Worm (Caenorhabditis elegans) whole organism, L1 larva: Measurements from ENCODE around the gene sago-1.
A peak's percentile ranks its signal among the peaks of the same experiment; 100 is the strongest.

Experiments
- blmp-1 ChIP-seq: fragments of 150-350 bp; optimal IDR thresholded peaks from 2 replicates; lab custom pipeline; 2014; ENCODE audit warnings: missing biosample characterization, missing genetic modification characterization
- ceh-8 ChIP-seq: fragments of 200-800 bp; sonication (Bioruptor generic); optimal IDR thresholded peaks from 2 replicates; lab custom pipeline; 2018; ENCODE audit warnings: mild to moderate bottlenecking, missing genetic modification characterization, moderate library complexity, missing compliant biosample characterization
- ceh-88 ChIP-seq: fragments of 200-800 bp; sonication (Bioruptor generic); IDR thresholded peaks from 2 replicates; pipeline ENCODE4 v1.3.6; 2022; ENCODE audit warnings: missing genetic modification characterization, missing compliant biosample characterization
- ceh-90 ChIP-seq: sonication (generic microtip); optimal IDR thresholded peaks from 2 replicates; lab custom pipeline; 2016; ENCODE audit warnings: missing genetic modification characterization, missing compliant biosample characterization
- dpl-1 ChIP-seq, 3 experiments: fragments of 150-350 bp in 2 of 3; sonication (generic microtip) in 1 of 3; optimal IDR thresholded peaks; 2 replicates each; lab custom pipeline; 2014 to 2017; ENCODE audit warnings: missing biosample characterization in 3 of 3, missing genetic modification characterization in 3 of 3, missing genetic modification reagents in 3 of 3
- efl-1 ChIP-seq, 4 experiments: fragments of 150-350 bp; optimal IDR thresholded peaks in 3 of 4; peaks in 1 of 4; 1 replicate in 1 of 4; 2 replicates in 3 of 4; lab custom pipeline; 2014; ENCODE audit warnings: missing biosample characterization in 2 of 4, missing genetic modification characterization in 2 of 4, missing genetic modification reagents in 2 of 4
- egl-13 ChIP-seq: sonication (generic microtip); optimal IDR thresholded peaks from 2 replicates; lab custom pipeline; 2016; ENCODE audit warnings: missing genotype, missing genetic modification reagents, missing genetic modification characterization, missing compliant biosample characterization
- elt-2 ChIP-seq: sonication (generic microtip); optimal IDR thresholded peaks from 2 replicates; lab custom pipeline; 2016; ENCODE audit warnings: missing genetic modification characterization, mild to moderate bottlenecking, inconsistent platforms, missing compliant biosample characterization, missing genetic modification reagents
- elt-3 ChIP-seq, 6 experiments: fragments of 150-350 bp in 1 of 6; sonication (generic microtip); optimal IDR thresholded peaks; 2 replicates each; lab custom pipeline; 2017 to 2018; ENCODE audit warnings: missing biosample characterization in 6 of 6, missing genetic modification characterization in 6 of 6, inconsistent platforms in 1 of 6
- ets-5 ChIP-seq: fragments of 200-800 bp; sonication (Bioruptor generic); IDR thresholded peaks from 2 replicates; pipeline ENCODE4 v1.3.6; 2022; ENCODE audit warnings: missing genetic modification characterization, missing compliant biosample characterization
- grh-1 ChIP-seq: fragments of 200-800 bp; sonication (Bioruptor generic); IDR thresholded peaks from 2 replicates; pipeline ENCODE4 v1.3.6; 2022; ENCODE audit warnings: missing genetic modification reagents, missing genetic modification characterization, missing compliant biosample characterization
- lin-13 ChIP-seq: fragments of 150-350 bp; optimal IDR thresholded peaks from 2 replicates; lab custom pipeline; 2014; ENCODE audit warnings: missing biosample characterization, missing genetic modification reagents, missing genetic modification characterization
- lin-14 ChIP-seq: fragments of 200-800 bp; sonication (Bioruptor generic); optimal IDR thresholded peaks from 2 replicates; lab custom pipeline; 2018; ENCODE audit warnings: mild to moderate bottlenecking, missing genetic modification characterization, moderate library complexity, missing compliant biosample characterization
- lin-35 ChIP-seq, 2 experiments: fragments of 150-350 bp; optimal IDR thresholded peaks; 2 replicates each; lab custom pipeline; 2014; ENCODE audit warnings: missing biosample characterization in 2 of 2, missing genetic modification characterization in 2 of 2, missing genetic modification reagents in 2 of 2
- lsy-2 ChIP-seq, 2 experiments: fragments of 150-350 bp; optimal IDR thresholded peaks; 2 replicates each; lab custom pipeline; 2014; ENCODE audit warnings: missing biosample characterization in 2 of 2, missing genetic modification characterization in 2 of 2
- mdl-1 ChIP-seq, 2 experiments: fragments of 150-350 bp; optimal IDR thresholded peaks; 2 replicates each; lab custom pipeline; 2014 to 2017; ENCODE audit warnings: missing biosample characterization in 2 of 2, missing genetic modification characterization in 2 of 2, inconsistent platforms in 1 of 2
- mef-2 ChIP-seq: fragments of 150-350 bp; optimal IDR thresholded peaks from 2 replicates; lab custom pipeline; 2014; ENCODE audit warnings: missing biosample characterization, missing genetic modification characterization
- mep-1 ChIP-seq: fragments of 150-350 bp; optimal IDR thresholded peaks from 2 replicates; lab custom pipeline; 2014; ENCODE audit warnings: missing biosample characterization, missing genetic modification characterization
- nhr-19 ChIP-seq: fragments of 200-800 bp; sonication (Bioruptor generic); conservative IDR thresholded peaks from 2 replicates; pipeline ENCODE4 v1.3.6; 2022; ENCODE audit warnings: missing genetic modification characterization, missing compliant biosample characterization
- nhr-20 ChIP-seq: sonication (generic microtip); optimal IDR thresholded peaks from 2 replicates; lab custom pipeline; 2016; ENCODE audit warnings: mild to moderate bottlenecking, missing genetic modification characterization, missing compliant biosample characterization
- nhr-47 ChIP-seq: sonication (generic microtip); optimal IDR thresholded peaks from 2 replicates; lab custom pipeline; 2016; ENCODE audit warnings: mild to moderate bottlenecking, missing genetic modification characterization, moderate library complexity, missing compliant biosample characterization
- nhr-71 ChIP-seq: sonication (generic microtip); optimal IDR thresholded peaks from 2 replicates; lab custom pipeline; 2016; ENCODE audit warnings: mild to moderate bottlenecking, missing genetic modification characterization, moderate library complexity, missing compliant biosample characterization
- nhr-85 ChIP-seq: sonication (generic microtip); peaks from one replicate; lab custom pipeline; 2016; ENCODE audit warnings: missing genetic modification characterization, inconsistent platforms, missing compliant biosample characterization
- nhr-90 ChIP-seq: sonication (generic microtip); optimal IDR thresholded peaks from 2 replicates; lab custom pipeline; 2016; ENCODE audit warnings: mild to moderate bottlenecking, missing genetic modification characterization, missing compliant biosample characterization; ENCODE audit not compliant: poor library complexity
- snu-23 ChIP-seq: sonication (generic microtip); optimal IDR thresholded peaks from 2 replicates; lab custom pipeline; 2016; ENCODE audit warnings: missing genetic modification characterization, missing compliant biosample characterization
- sox-4 ChIP-seq: sonication (generic microtip); optimal IDR thresholded peaks from 2 replicates; lab custom pipeline; 2016; ENCODE audit warnings: missing genetic modification characterization, missing compliant biosample characterization
- sup-37 ChIP-seq: fragments of 200-800 bp; sonication (Bioruptor generic); optimal IDR thresholded peaks from 2 replicates; lab custom pipeline; 2018; ENCODE audit warnings: mild to moderate bottlenecking, missing genetic modification characterization, missing compliant biosample characterization
- tbx-2 ChIP-seq: sonication (generic microtip); optimal IDR thresholded peaks from 2 replicates; lab custom pipeline; 2016; ENCODE audit warnings: missing genetic modification characterization, missing compliant biosample characterization
- unc-30 ChIP-seq: sonication (generic microtip); optimal IDR thresholded peaks from 2 replicates; lab custom pipeline; 2017; ENCODE audit warnings: missing biosample characterization, missing genetic modification characterization
- zip-4 ChIP-seq: fragments of 200-800 bp; sonication (Bioruptor generic); optimal IDR thresholded peaks from 2 replicates; lab custom pipeline; 2018; ENCODE audit warnings: mild to moderate bottlenecking, missing genetic modification characterization, moderate library complexity, missing compliant biosample characterization

sago-1 gene

ce11 chrV:6321280-6321679, 17.7 kb downstream of the sago-1 start:
- TF ChIP-seq zip-4 (GFP tag; lab: Kevin White, UChicago): no peak
- TF ChIP-seq nhr-85: no peak
- TF ChIP-seq elt-3 (tag; optimal IDR thresholded peaks at IDR 0.05; lab: Kevin White, UChicago): peak in 1 of 6 experiments; percentile 22

- TF ChIP-seq blmp-1 (tag; lab: Kevin White, UChicago) (peak; percentile 53), nhr-71 (tag; lab: Kevin White, UChicago) (peak; percentile 28), mef-2 (tag; lab: Kevin White, UChicago) (no peak), sup-37 (GFP tag; lab: Kevin White, UChicago) (no peak), ceh-88 (no peak), lin-14 (GFP tag; lab: Kevin White, UChicago) (peak; percentile 33), dpl-1 (GFP tag; optimal IDR thresholded peaks at IDR 0.05; lab: Kevin White, UChicago) (no peak), snu-23 (GFP tag; lab: Kevin White, UChicago) (peak; percentile 39), nhr-20 (tag; lab: Kevin White, UChicago) (peak; percentile 59), nhr-85 (peak; percentile 78), grh-1 (GFP tag; lab: Robert Waterston, UW) (peak; percentile 64; the same call in 1 of the 2 replicates)
Observed at ce11 chrV:6321733-6322198, 18.2 kb downstream of the sago-1 start, which contains the start of gene T28C12.15. T28C12.15 (minus strand) TSS chrV:6321783.

- peak; percentile 22 for TF ChIP-seq nhr-47 (tag; lab: Kevin White, UChicago)
- TF ChIP-seq elt-2 (tag; lab: Kevin White, UChicago): no peak
- no peak for TF ChIP-seq ets-5 (GFP tag; lab: Robert Waterston, UW)
- TF ChIP-seq egl-13 (tag; lab: Kevin White, UChicago): no peak
- peak; percentile 71 for TF ChIP-seq blmp-1 (tag; lab: Kevin White, UChicago)
- TF ChIP-seq nhr-71 (tag; lab: Kevin White, UChicago): peak; percentile 80
- TF ChIP-seq nhr-20 (tag; lab: Kevin White, UChicago): peak; percentile 89
- peak; percentile 0 to 17 for TF ChIP-seq lsy-2 (tag; optimal IDR thresholded peaks at IDR 0.05; lab: Kevin White, UChicago)
- TF ChIP-seq ceh-8 (GFP tag; lab: Kevin White, UChicago): no peak
- TF ChIP-seq sox-4: no peak
- TF ChIP-seq mdl-1 (tag; optimal IDR thresholded peaks at IDR 0.05; lab: Kevin White, UChicago): peak in 1 of 2 experiments; percentile 12
- peak; percentile 40 for TF ChIP-seq tbx-2 (tag; lab: Kevin White, UChicago)
- no peak for TF ChIP-seq mef-2 (tag; lab: Kevin White, UChicago)
- TF ChIP-seq ceh-90 (tag; lab: Kevin White, UChicago): no peak
- peak; percentile 66 for TF ChIP-seq snu-23 (GFP tag; lab: Kevin White, UChicago)
- TF ChIP-seq nhr-19: peak; percentile 36; the same call in 1 of the 2 replicates
- TF ChIP-seq dpl-1 (GFP tag; optimal IDR thresholded peaks at IDR 0.05; lab: Kevin White, UChicago): peak in 1 of 3 experiments; percentile 22
- TF ChIP-seq lin-13: peak; percentile 6
- TF ChIP-seq unc-30: no peak
- peak; percentile 64 for TF ChIP-seq mep-1
- TF ChIP-seq lin-14 (GFP tag; lab: Kevin White, UChicago): peak; percentile 82
- TF ChIP-seq nhr-85: peak; percentile 96
- TF ChIP-seq lin-35 (GFP tag; optimal IDR thresholded peaks at IDR 0.05; lab: Kevin White, UChicago): peak in 1 of 2 experiments; percentile 65
- peak; percentile 47 for TF ChIP-seq grh-1 (GFP tag; lab: Robert Waterston, UW)
- TF ChIP-seq elt-3 (tag; optimal IDR thresholded peaks at IDR 0.05; lab: Kevin White, UChicago): peak in 5 of 6 experiments; percentile 14 to 69 (median 56)
Observed at ce11 chrV:6322749-6323367, 19.3 kb downstream of the sago-1 start.

- peak; percentile 24 for TF ChIP-seq blmp-1 (tag; lab: Kevin White, UChicago)
- TF ChIP-seq efl-1 (optimal IDR thresholded peaks at IDR 0.05; lab: Kevin White, UChicago): no peak
- TF ChIP-seq efl-1 (GFP tag; optimal IDR thresholded peaks at IDR 0.05 in 1 of 2; lab: Kevin White, UChicago): peak in 1 of 2 experiments; percentile 52
- no peak for TF ChIP-seq mef-2 (tag; lab: Kevin White, UChicago)
Observed at ce11 chrV:6323602-6324001, 20.0 kb downstream of the sago-1 start.

- TF ChIP-seq nhr-90 (tag; lab: Kevin White, UChicago): peak; percentile 13
- TF ChIP-seq grh-1 (GFP tag; lab: Robert Waterston, UW): no peak
- TF ChIP-seq, all 84 proteins: peak for 1
Observed at ce11 chrV:6326394-6326793, 22.8 kb downstream of the sago-1 start.
